Worm (Caenorhabditis elegans) whole organism, L1 larva: ENCODE results near the gene igcm-1.

Experiments
- ama-1 ChIP-seq: fragments of 150-350 bp; optimal IDR thresholded peaks from 2 replicates; lab custom pipeline; 2014
- ceh-82 ChIP-seq, 3 experiments: fragments of 150-350 bp in 1 of 3; sonication (generic microtip) in 2 of 3; optimal IDR thresholded peaks; 2 replicates each; lab custom pipeline; 2014 to 2017; ENCODE audit warnings: missing biosample characterization in 3 of 3, missing genetic modification characterization in 3 of 3
- dpl-1 ChIP-seq, 3 experiments: fragments of 150-350 bp in 2 of 3; sonication (generic microtip) in 1 of 3; optimal IDR thresholded peaks; 2 replicates each; lab custom pipeline; 2014 to 2017; ENCODE audit warnings: missing biosample characterization in 3 of 3, missing genetic modification characterization in 3 of 3, missing genetic modification reagents in 3 of 3
- fkh-10 ChIP-seq: sonication (generic microtip); optimal IDR thresholded peaks from 2 replicates; lab custom pipeline; 2017; ENCODE audit warnings: missing biosample characterization, missing genetic modification reagents, missing genetic modification characterization
- nhr-12 ChIP-seq: sonication (generic microtip); optimal IDR thresholded peaks from 2 replicates; lab custom pipeline; 2017; ENCODE audit warnings: missing biosample characterization, missing genetic modification characterization
- sox-4 ChIP-seq: sonication (generic microtip); optimal IDR thresholded peaks from 2 replicates; lab custom pipeline; 2016; ENCODE audit warnings: missing genetic modification characterization, missing compliant biosample characterization

ce11 chrX:812264-812663 is 39.1 kb downstream of the igcm-1 start:
- TF ChIP-seq fkh-10 (GFP tag; lab: Kevin White, UChicago) (no peak), sox-4 (tag; lab: Kevin White, UChicago) (no peak), ama-1 (lab: Kevin White, UChicago) (no peak), nhr-12 (tag; lab: Kevin White, UChicago) (no peak), ceh-82 (tag; optimal IDR thresholded peaks at IDR 0.05; lab: Kevin White, UChicago) (no peak), dpl-1 (GFP tag; optimal IDR thresholded peaks at IDR 0.05; lab: Kevin White, UChicago) (no peak)
